Worm (Caenorhabditis elegans): Measurements from ENCODE around the gene srsx-35.

Gene srsx-35

ce11 chrV:20713620-20714019 lies 32.4 kb downstream of the srsx-35 start, which contains the start of gene Y44A6C.1:
Gene Y44A6C.1, plus strand, starts transcription at chrV:20713920.
- peak; percentile 31 for TF ChIP-seq ztf-4 (tag; optimal IDR thresholded peaks at IDR 0.05)
- TF ChIP-seq lin-15B (tag; optimal IDR thresholded peaks at IDR 0.05) = no peak
- no peak for TF ChIP-seq hmg-11 (tag; optimal IDR thresholded peaks at IDR 0.05)
- no peak for TF ChIP-seq unc-62 (GFP tag; optimal IDR thresholded peaks at IDR 0.05)
- TF ChIP-seq eor-1 (tag; optimal IDR thresholded peaks at IDR 0.05) = no peak
- TF ChIP-seq pha-4 (tag; optimal IDR thresholded peaks at IDR 0.05) = peak; percentile 1

DNA sequence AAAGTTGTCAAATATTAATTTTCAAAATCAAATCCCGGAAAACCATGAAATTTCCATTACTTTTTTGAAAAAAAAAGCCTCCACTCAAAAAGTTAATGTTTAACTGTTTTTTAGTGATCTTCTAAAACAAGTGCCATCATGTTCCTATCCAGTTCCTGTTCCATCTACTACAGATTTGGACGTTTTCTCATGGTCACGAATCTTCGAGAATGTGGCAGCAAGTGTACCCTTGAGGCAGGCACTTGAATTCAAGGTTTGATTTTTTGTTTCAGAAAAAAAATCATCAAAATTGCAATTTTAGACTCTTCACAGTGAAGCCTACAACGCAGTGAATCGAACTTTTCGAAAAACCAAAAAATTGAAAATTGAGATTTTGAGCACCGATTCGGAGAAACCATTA lies 33.3 kb downstream of the srsx-35 start:
- TF ChIP-seq lsy-12 (tag; optimal IDR thresholded peaks at IDR 0.05) (no peak), ama-1 (optimal IDR thresholded peaks at IDR 0.05) (peak; percentile 72), lin-39 (tag; optimal IDR thresholded peaks at IDR 0.05) (no peak)

ce11 chrV:20716267-20716666 lies 35.0 kb downstream of the srsx-35 start:
- TF ChIP-seq nhr-12 (tag; optimal IDR thresholded peaks at IDR 0.05) (no peak), ceh-16 (tag; optimal IDR thresholded peaks at IDR 0.05) (no peak), zag-1 (tag; optimal IDR thresholded peaks at IDR 0.05) (no peak), mdl-1 (tag; optimal IDR thresholded peaks at IDR 0.05) (no peak), nfya-1 (tag; optimal IDR thresholded peaks at IDR 0.05; ENCODE audit: insufficient read depth) (no peak), nhr-77 (tag; optimal IDR thresholded peaks at IDR 0.05) (no peak), R02D3.7 (tag; optimal IDR thresholded peaks at IDR 0.05) (no peak), eor-1 (tag; optimal IDR thresholded peaks at IDR 0.05) (no peak), elt-1 (tag; optimal IDR thresholded peaks at IDR 0.05) (no peak), sea-2 (GFP tag; optimal IDR thresholded peaks at IDR 0.05) (no peak), ceh-28 (tag; optimal IDR thresholded peaks at IDR 0.05) (no peak), pqm-1 (tag; optimal IDR thresholded peaks at IDR 0.05) (no peak), mml-1 (tag; optimal IDR thresholded peaks at IDR 0.05) (no peak), unc-39 (tag; optimal IDR thresholded peaks at IDR 0.05) (no peak), nhr-25 (tag; optimal IDR thresholded peaks at IDR 0.05) (no peak), snpc-4 (tag; optimal IDR thresholded peaks at IDR 0.05) (no peak), tbx-2 (tag; optimal IDR thresholded peaks at IDR 0.05) (no peak)

- TF ChIP-seq pqm-1 (tag; optimal IDR thresholded peaks at IDR 0.05) (no peak), pha-4 (tag; optimal IDR thresholded peaks at IDR 0.05) (peak; percentile 7), R02D3.7 (tag; optimal IDR thresholded peaks at IDR 0.05) (no peak), lin-15B (tag; optimal IDR thresholded peaks at IDR 0.05) (no peak), ama-1 (optimal IDR thresholded peaks at IDR 0.05) (peak; percentile 88)
Measured at ce11 chrV:20716830-20717441, 35.7 kb downstream of the srsx-35 start.

- no peak for TF ChIP-seq nhr-67 (tag; optimal IDR thresholded peaks at IDR 0.05)
- TF ChIP-seq egl-27 (tag; optimal IDR thresholded peaks at IDR 0.05) = no peak
Measured at ce11 chrV:20721934-20722333, 40.7 kb downstream of the srsx-35 start, which contains the start of gene Y44A6C.2. Gene Y44A6C.2, plus strand, starts transcription at chrV:20722234.

ce11 chrV:20722447-20722846 lies 41.2 kb downstream of the srsx-35 start:
- TF ChIP-seq snpc-4 (tag; optimal IDR thresholded peaks at IDR 0.05) (no peak), ZK546.5 (tag; optimal IDR thresholded peaks at IDR 0.05) (no peak), ama-1 (optimal IDR thresholded peaks at IDR 0.05) (no peak), ceh-82 (tag; optimal IDR thresholded peaks at IDR 0.05) (no peak), nhr-76 (tag; optimal IDR thresholded peaks at IDR 0.05) (no peak), nhr-28 (tag; optimal IDR thresholded peaks at IDR 0.05) (no peak), zag-1 (tag; optimal IDR thresholded peaks at IDR 0.05) (no peak), egl-27 (tag; optimal IDR thresholded peaks at IDR 0.05) (no peak), nhr-237 (tag; optimal IDR thresholded peaks at IDR 0.05) (no peak), pha-4 (tag; optimal IDR thresholded peaks at IDR 0.05) (no peak), nhr-25 (tag; optimal IDR thresholded peaks at IDR 0.05) (no peak), egl-5 (tag; optimal IDR thresholded peaks at IDR 0.05) (no peak), jun-1 (tag; optimal IDR thresholded peaks at IDR 0.05) (no peak), hmg-11 (tag; optimal IDR thresholded peaks at IDR 0.05) (no peak), pqm-1 (tag; optimal IDR thresholded peaks at IDR 0.05) (no peak)

All from whole organism, L3 larva.